Fruit fly (Drosophila melanogaster): ENCODE measurements around the gene LManI.
A peak's percentile ranks its signal among the peaks of the same experiment; 100 is the strongest.

LManI gene

dm6 chr2L:10457191-10457899 is at the start of gene LManI, which contains the start of gene LManII:
Gene LManI (minus strand): TSS chr2L:10457241.
Gene LManII (plus strand): TSS chr2L:10457658.
- TF ChIP-seq Lim3 (GFP tag; IDR thresholded peaks at IDR 0.05) = no peak
- TF ChIP-seq exex (tag; optimal IDR thresholded peaks at IDR 0.05) = peak; percentile 68
- 0 out of 3 replicates have a peak, but pooled peaks have one; percentile 54 for TF ChIP-seq z (GFP tag; IDR thresholded peaks at IDR 0.05)
- no peak for TF ChIP-seq zen2 (GFP tag; IDR thresholded peaks at IDR 0.05; ENCODE audit: partially characterized antibody)
- no peak for TF ChIP-seq CG8765 (GFP tag; IDR thresholded peaks at IDR 0.05)
- TF ChIP-seq Stat92E (GFP tag; optimal IDR thresholded peaks at IDR 0.05) = peak in 1 of 3 experiments; percentile 19
- no peak for TF ChIP-seq CG8478 (optimal IDR thresholded peaks at IDR 0.05)
- TF ChIP-seq rib (GFP tag; IDR thresholded peaks at IDR 0.05) = no peak
- TF ChIP-seq Jarid2 (GFP tag; optimal IDR thresholded peaks at IDR 0.05) = peak; percentile 74
- no peak for TF ChIP-seq BEAF-32 (GFP tag; optimal IDR thresholded peaks at IDR 0.05)
- peak; percentile 55 for TF ChIP-seq cg (GFP tag; optimal IDR thresholded peaks at IDR 0.05)
- no peak for TF ChIP-seq CG10979 (tag; optimal IDR thresholded peaks at IDR 0.05)
- no peak for TF ChIP-seq CG6254 (GFP tag; optimal IDR thresholded peaks at IDR 0.05)
- TF ChIP-seq Xbp1 (GFP tag; optimal IDR thresholded peaks at IDR 0.05) = no peak
- no peak for TF ChIP-seq CG10462 (GFP tag; optimal IDR thresholded peaks at IDR 0.05)
- no peak for TF ChIP-seq Meics (GFP tag; optimal IDR thresholded peaks at IDR 0.05)
- TF ChIP-seq hth (optimal IDR thresholded peaks at IDR 0.05) = no peak
- peak; percentile 47 for TF ChIP-seq CG15479 (GFP tag; optimal IDR thresholded peaks at IDR 0.05)
- peak; percentile 80 for TF ChIP-seq CG17829 (tag; optimal IDR thresholded peaks at IDR 0.05)
- no peak for TF ChIP-seq CG10321 (GFP tag; IDR thresholded peaks at IDR 0.05)
- TF ChIP-seq CG34376 (GFP tag; optimal IDR thresholded peaks at IDR 0.05) = peak; percentile 9
- TF ChIP-seq CG42726 (GFP tag; IDR thresholded peaks at IDR 0.05; ENCODE audit: partially characterized antibody) = no peak
- peak; percentile 16 for TF ChIP-seq cad (GFP tag; optimal IDR thresholded peaks at IDR 0.05)

dm6 chr2L:10505345-10505744 is 48.3 kb upstream of the LManI start:
- no peak for TF ChIP-seq bsh (GFP tag; optimal IDR thresholded peaks at IDR 0.05)
- TF ChIP-seq Ets97D (GFP tag; optimal IDR thresholded peaks at IDR 0.05) = no peak
- no peak for TF ChIP-seq Taf1 (GFP tag; IDR thresholded peaks at IDR 0.05)
- TF ChIP-seq z (GFP tag; IDR thresholded peaks at IDR 0.05) = peak; percentile 82
- TF ChIP-seq CG15601 (tag; optimal IDR thresholded peaks at IDR 0.05) = peak; percentile 57
- TF ChIP-seq CG3065 (GFP tag; optimal IDR thresholded peaks at IDR 0.05) = no peak
- TF ChIP-seq lov (optimal IDR thresholded peaks at IDR 0.05) = no peak
- no peak for TF ChIP-seq lov (GFP tag; IDR thresholded peaks at IDR 0.05)
- TF ChIP-seq chm (GFP tag; IDR thresholded peaks at IDR 0.05) = no peak
- peak; percentile 76 for TF ChIP-seq Awh (GFP tag; IDR thresholded peaks at IDR 0.05)
- TF ChIP-seq Blimp-1 (GFP tag; optimal IDR thresholded peaks at IDR 0.05) = peak; percentile 60
- no peak for TF ChIP-seq bab2 (GFP tag; optimal IDR thresholded peaks at IDR 0.05)
- TF ChIP-seq Dip2 (GFP tag; IDR thresholded peaks at IDR 0.05) = no peak
- peak; percentile 46 for TF ChIP-seq sens (GFP tag)
- no peak for TF ChIP-seq slp2 (GFP tag; optimal IDR thresholded peaks at IDR 0.05)
- no peak for TF ChIP-seq lab (GFP tag; optimal IDR thresholded peaks at IDR 0.05)
- TF ChIP-seq chinmo (GFP tag; IDR thresholded peaks at IDR 0.05; ENCODE audit: partially characterized antibody) = 0 out of 4 replicates have a peak, but pooled peaks have one; percentile 17
- no peak for TF ChIP-seq odd (GFP tag; optimal IDR thresholded peaks at IDR 0.05)
- TF ChIP-seq CG3281 (GFP tag; optimal IDR thresholded peaks at IDR 0.05) = no peak
- TF ChIP-seq CG4424 (GFP tag; optimal IDR thresholded peaks at IDR 0.05) = no peak
- TF ChIP-seq jing (GFP tag; optimal IDR thresholded peaks at IDR 0.05) = no peak
- peak; percentile 33 for TF ChIP-seq grn (GFP tag; optimal IDR thresholded peaks at IDR 0.05)
- TF ChIP-seq zen2 (GFP tag; IDR thresholded peaks at IDR 0.05; ENCODE audit: partially characterized antibody) = no peak
- no peak for TF ChIP-seq dimm (GFP tag; IDR thresholded peaks at IDR 0.05)
- no peak for TF ChIP-seq cato (GFP tag; optimal IDR thresholded peaks at IDR 0.05; ENCODE audit: borderline replicate concordance)
- no peak for TF ChIP-seq Max (GFP tag; optimal IDR thresholded peaks at IDR 0.05)
- no peak for TF ChIP-seq tio (GFP tag; optimal IDR thresholded peaks at IDR 0.05)
- TF ChIP-seq ci (GFP tag; IDR thresholded peaks at IDR 0.05) = no peak
- TF ChIP-seq CG18262 (tag; optimal IDR thresholded peaks at IDR 0.05) = no peak

Measured in whole organism, embryonic.